Fruit fly (Drosophila melanogaster): ENCODE results near the gene CG13054.

dm6 chr3L:16269092-16269491, 12.1 kb upstream of the CG13054 start, which contains the start of gene CG13068:
- no peak for TF ChIP-seq Snoo (tag; optimal IDR thresholded peaks at IDR 0.05)
- TF ChIP-seq CG4496 (GFP tag; IDR thresholded peaks at IDR 0.05): no peak
- no peak for TF ChIP-seq CG15710 (tag; optimal IDR thresholded peaks at IDR 0.05)
- TF ChIP-seq CG17806 (tag; optimal IDR thresholded peaks at IDR 0.05): no peak
- no peak for TF ChIP-seq CG14655 (GFP tag; optimal IDR thresholded peaks at IDR 0.05)
- no peak for TF ChIP-seq CG13204 (GFP tag; optimal IDR thresholded peaks at IDR 0.05)
- no peak for TF ChIP-seq CG9948 (tag; optimal IDR thresholded peaks at IDR 0.05)
- no peak for TF ChIP-seq CG12605 (GFP tag; IDR thresholded peaks at IDR 0.05)
